Worm (Caenorhabditis elegans): ENCODE results near the gene gtr-1.

DNA sequence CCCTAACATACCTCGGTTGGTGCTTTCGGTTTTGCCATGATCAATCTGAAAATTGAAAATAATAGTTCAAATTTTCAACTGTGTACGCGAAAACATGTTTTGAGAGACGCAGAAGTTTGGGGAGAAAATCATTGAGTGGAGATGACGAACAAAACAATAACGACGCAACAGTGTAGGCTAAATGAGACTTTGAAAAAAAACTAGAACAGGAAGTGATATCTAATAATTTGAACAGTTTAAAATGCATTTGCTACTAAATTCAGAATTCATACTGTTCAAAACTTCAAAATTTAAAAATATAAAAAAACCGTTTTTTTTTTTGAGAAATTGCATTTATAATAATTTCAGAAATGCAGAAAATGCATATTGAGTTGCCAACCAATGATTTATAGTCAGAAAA is 10.5 kb downstream of the gtr-1 start, which contains the start of gene F25E2.3:
- TF ChIP-seq nhr-77 (tag; optimal IDR thresholded peaks at IDR 0.05) = no peak
- TF ChIP-seq lsy-12 (tag; optimal IDR thresholded peaks at IDR 0.05) = no peak
- TF ChIP-seq pqm-1 (tag; optimal IDR thresholded peaks at IDR 0.05) = no peak
- TF ChIP-seq ama-1 (optimal IDR thresholded peaks at IDR 0.05) = no peak
- no peak for TF ChIP-seq mdl-1 (tag; optimal IDR thresholded peaks at IDR 0.05)
- no peak for TF ChIP-seq unc-39 (tag; optimal IDR thresholded peaks at IDR 0.05)
- TF ChIP-seq unc-62 (GFP tag; optimal IDR thresholded peaks at IDR 0.05) = no peak
- no peak for TF ChIP-seq ceh-28 (tag; optimal IDR thresholded peaks at IDR 0.05)
- TF ChIP-seq nhr-11 (tag; optimal IDR thresholded peaks at IDR 0.05) = no peak
- no peak for TF ChIP-seq nhr-67 (tag; optimal IDR thresholded peaks at IDR 0.05)
